Worm (Caenorhabditis elegans) whole organism, L1 larva: Measurements from ENCODE around the gene cyp-35B3.

Experiments
- dpl-1 ChIP-seq, 3 experiments: fragments of 150-350 bp in 2 of 3; sonication (generic microtip) in 1 of 3; optimal IDR thresholded peaks; 2 replicates each; lab custom pipeline; 2014 to 2017; ENCODE audit warnings: missing biosample characterization in 3 of 3, missing genetic modification characterization in 3 of 3, missing genetic modification reagents in 3 of 3
- snpc-4 ChIP-seq: fragments of 150-350 bp; optimal IDR thresholded peaks from 2 replicates; lab custom pipeline; 2014; ENCODE audit warnings: missing biosample characterization, missing genetic modification characterization

- TF ChIP-seq dpl-1 (GFP tag; optimal IDR thresholded peaks at IDR 0.05; lab: Kevin White, UChicago) (no peak), snpc-4 (tag; lab: Kevin White, UChicago) (no peak)
Measured at ce11 chrV:3903424-3903823, 41.7 kb upstream of the cyp-35B3 start.
